2 fruit fly cellular contexts compared by ENCODE assay signal in genomic region chr3R:22525546-22526352, dm6.
TF ChIP-seq lines count a peak whose summit lies in the region.

No protein-coding gene starts in this region.

TF ChIP-seq in whole organism, embryonic, 481 proteins besides CTCF, POLR2A, EP300 and RAD21 (continued from another document):
- no peak for TF ChIP-seq tgo (GFP tag; IDR thresholded peaks at IDR 0.05; lab: Robert Waterston, UW)
- TF ChIP-seq HLH3B (GFP tag; IDR thresholded peaks at IDR 0.05; lab: Robert Waterston, UW) = no peak
- peak; percentile 64 for TF ChIP-seq sens (GFP tag; lab: Kevin White, UChicago)
- TF ChIP-seq CG17361 (GFP tag; IDR thresholded peaks at IDR 0.05; lab: Robert Waterston, UW) = peak; percentile 60; the same call in 1 of the 3 replicates
- TF ChIP-seq CG11696 (GFP tag; IDR thresholded peaks at IDR 0.05; lab: Robert Waterston, UW) = 0 out of 2 replicates have a peak, but pooled peaks have one; percentile 22
- peak in 1 of 2 experiments; percentile 69 for TF ChIP-seq eve (GFP tag; optimal IDR thresholded peaks at IDR 0.05; lab: Kevin White, UChicago)
- peak; percentile 11 for TF ChIP-seq CG6854 (GFP tag; optimal IDR thresholded peaks at IDR 0.05; lab: Kevin White, UChicago)
- TF ChIP-seq CG4360 (GFP tag; IDR thresholded peaks at IDR 0.05; lab: Robert Waterston, UW) = no peak
- peak; percentile 45 for TF ChIP-seq CG7987 (GFP tag; optimal IDR thresholded peaks at IDR 0.05; lab: Kevin White, UChicago)

TF ChIP-seq in whole organism, prepupa, 60 proteins besides CTCF, POLR2A, EP300 and RAD21 (continued from another document):
- TF ChIP-seq CG11902 (GFP tag; optimal IDR thresholded peaks at IDR 0.05; lab: Kevin White, UChicago) = no peak
- TF ChIP-seq ss (GFP tag; optimal IDR thresholded peaks at IDR 0.05; lab: Kevin White, UChicago) = peak in 1 of 2 experiments; percentile 20
- peak; percentile 14 for TF ChIP-seq lz (GFP tag; optimal IDR thresholded peaks at IDR 0.05; lab: Kevin White, UChicago)
